ENCODE assay signal across 2 fruit fly cellular contexts in the genomic region with DNA sequence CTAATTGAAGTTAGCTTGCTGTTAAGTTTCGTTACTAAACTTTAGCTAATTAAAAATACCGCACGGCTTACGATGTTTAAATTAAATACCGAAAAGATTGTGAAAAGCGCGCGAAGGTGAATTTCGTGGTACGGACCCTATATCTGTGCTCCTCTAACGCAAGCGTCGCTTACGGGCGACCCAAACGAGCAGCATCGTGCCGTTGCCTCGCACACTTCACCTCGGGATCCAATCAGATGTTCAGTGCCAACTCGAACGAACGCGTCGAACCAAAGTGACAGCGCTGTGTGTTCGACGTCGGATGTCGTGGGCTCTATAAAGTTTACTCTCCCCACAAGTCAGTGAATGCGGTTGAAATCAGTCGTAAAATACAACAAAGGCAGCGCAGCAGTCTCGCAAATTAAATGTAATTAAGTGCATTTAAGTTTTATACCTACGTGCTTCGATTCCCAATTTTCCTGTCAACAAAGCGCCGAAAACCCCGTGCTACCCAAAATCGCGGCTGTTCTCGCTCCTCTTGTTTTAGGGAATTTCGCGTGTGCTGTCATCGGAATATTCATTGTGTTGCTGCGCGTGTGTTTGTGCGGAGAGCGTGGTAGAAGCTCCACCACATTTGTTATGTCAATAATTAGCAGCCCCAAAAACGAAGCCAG.
A peak's percentile ranks its signal among the peaks of the same experiment; 100 is the strongest.
TF ChIP-seq lines count a peak whose summit lies in the region.

No protein-coding gene starts in this region.

TF ChIP-seq in whole organism, embryonic, 481 proteins besides CTCF, POLR2A, EP300 and RAD21 (continued from another document and continues in another):
- TF ChIP-seq odd (GFP tag; optimal IDR thresholded peaks at IDR 0.05; lab: Kevin White, UChicago) (peak; percentile 16), CG17912 (GFP tag; optimal IDR thresholded peaks at IDR 0.05; lab: Kevin White, UChicago) (no peak), stwl (tag; optimal IDR thresholded peaks at IDR 0.05; lab: Kevin White, UChicago) (peak; percentile 74), CG17186 (GFP tag; optimal IDR thresholded peaks at IDR 0.05; lab: Kevin White, UChicago) (peak; percentile 55), bcd (GFP tag; optimal IDR thresholded peaks at IDR 0.05; lab: Kevin White, UChicago) (no peak), Hmr (GFP tag; optimal IDR thresholded peaks at IDR 0.05; lab: Kevin White, UChicago) (peak; percentile 17), CG9797 (GFP tag; optimal IDR thresholded peaks at IDR 0.05; lab: Kevin White, UChicago) (peak; percentile 17), Adf1 (GFP tag; IDR thresholded peaks at IDR 0.05; lab: Robert Waterston, UW) (peak; percentile 58; the same call in 1 of the 2 replicates), cwo (GFP tag; optimal IDR thresholded peaks at IDR 0.05; lab: Kevin White, UChicago) (no peak), CG12659 (GFP tag; optimal IDR thresholded peaks at IDR 0.05; lab: Kevin White, UChicago) (peak; percentile 16), CG4360 (GFP tag; IDR thresholded peaks at IDR 0.05; lab: Robert Waterston, UW) (no peak), Med (GFP tag; lab: Kevin White, UChicago) (peak; percentile 53), CG17612 (GFP tag; IDR thresholded peaks at IDR 0.05; lab: Robert Waterston, UW) (no peak), dysf (GFP tag; IDR thresholded peaks at IDR 0.05; lab: Robert Waterston, UW) (no peak), Deaf1 (tag; optimal IDR thresholded peaks at IDR 0.05; lab: Kevin White, UChicago) (peak; percentile 16), Scr (GFP tag; IDR thresholded peaks at IDR 0.05; lab: Robert Waterston, UW; ENCODE audit: partially characterized antibody) (0 out of 2 replicates have a peak, but pooled peaks have one; percentile 9), chinmo (GFP tag; IDR thresholded peaks at IDR 0.05; lab: Robert Waterston, UW; ENCODE audit: partially characterized antibody) (peak; percentile 68; the same call in 2 of the 4 replicates), HmgZ (tag; optimal IDR thresholded peaks at IDR 0.05; lab: Kevin White, UChicago) (peak; percentile 40), CG8478 (optimal IDR thresholded peaks at IDR 0.05; lab: Kevin White, UChicago) (no peak), knrl (GFP tag; IDR thresholded peaks at IDR 0.05; lab: Robert Waterston, UW; ENCODE audit: partially characterized antibody) (0 out of 3 replicates have a peak, but pooled peaks have one; percentile 24), E2f1 (GFP tag; IDR thresholded peaks at IDR 0.05; lab: Robert Waterston, UW) (peak; percentile 73; the same call in 1 of the 2 replicates), org-1 (GFP tag; optimal IDR thresholded peaks at IDR 0.05; lab: Kevin White, UChicago) (peak; percentile 12), Pdp1 (GFP tag; optimal IDR thresholded peaks at IDR 0.05; lab: Kevin White, UChicago) (peak in 1 of 2 experiments; percentile 73), nerfin-2 (GFP tag; IDR thresholded peaks at IDR 0.05; lab: Robert Waterston, UW; ENCODE audit: partially characterized antibody) (no peak), CG34422 (GFP tag; IDR thresholded peaks at IDR 0.05; lab: Robert Waterston, UW) (peak; percentile 35; the same call in 1 of the 3 replicates), amos (GFP tag; IDR thresholded peaks at IDR 0.05; lab: Robert Waterston, UW; ENCODE audit: partially characterized antibody) (no peak; the same call in 1 of the 2 replicates), Atf6 (GFP tag; IDR thresholded peaks at IDR 0.05; lab: Robert Waterston, UW) (0 out of 2 replicates have a peak, but pooled peaks have one; percentile 7), exex (tag; optimal IDR thresholded peaks at IDR 0.05; lab: Kevin White, UChicago) (peak; percentile 27), CG18011 (GFP tag; optimal IDR thresholded peaks at IDR 0.05; lab: Kevin White, UChicago) (peak; percentile 12), sug (tag; optimal IDR thresholded peaks at IDR 0.05; lab: Kevin White, UChicago) (peak; percentile 26), YL-1 (GFP tag; optimal IDR thresholded peaks at IDR 0.05; lab: Kevin White, UChicago) (peak; percentile 22), CG7745 (tag; optimal IDR thresholded peaks at IDR 0.05; lab: Kevin White, UChicago) (peak; percentile 98), CG10543 (GFP tag; optimal IDR thresholded peaks at IDR 0.05; lab: Kevin White, UChicago) (peak; percentile 38), pzg (GFP tag; optimal IDR thresholded peaks at IDR 0.05; lab: Kevin White, UChicago) (peak; percentile 45), CG18262 (tag; optimal IDR thresholded peaks at IDR 0.05; lab: Kevin White, UChicago) (peak; percentile 2), nom (GFP tag; optimal IDR thresholded peaks at IDR 0.05; lab: Kevin White, UChicago) (peak; percentile 53), CG12769 (tag; optimal IDR thresholded peaks at IDR 0.05; lab: Kevin White, UChicago) (peak; percentile 67), GATAe (GFP tag; conservative IDR thresholded peaks at IDR 0.05; lab: Robert Waterston, UW) (no peak), CG17385 (GFP tag; optimal IDR thresholded peaks at IDR 0.05; lab: Kevin White, UChicago) (peak; percentile 36), CG13624 (GFP tag; optimal IDR thresholded peaks at IDR 0.05; lab: Kevin White, UChicago) (peak; percentile 1), CG5180 (GFP tag; optimal IDR thresholded peaks at IDR 0.05; lab: Kevin White, UChicago) (peak; percentile 100), ftz-f1 (GFP tag; optimal IDR thresholded peaks at IDR 0.05; lab: Kevin White, UChicago) (peak; percentile 32), insv (GFP tag; optimal IDR thresholded peaks at IDR 0.05; lab: Kevin White, UChicago) (peak; percentile 21 to 92), CG10321 (GFP tag; IDR thresholded peaks at IDR 0.05; lab: Robert Waterston, UW) (peak; percentile 97), pnt (GFP tag; optimal IDR thresholded peaks at IDR 0.05; lab: Kevin White, UChicago) (no peak), CG3281 (GFP tag; optimal IDR thresholded peaks at IDR 0.05; lab: Kevin White, UChicago) (peak; percentile 61), CG7839 (tag; optimal IDR thresholded peaks at IDR 0.05; lab: Kevin White, UChicago) (peak; percentile 6), trem (tag; optimal IDR thresholded peaks at IDR 0.05; lab: Kevin White, UChicago) (peak; percentile 0), mam (GFP tag; optimal IDR thresholded peaks at IDR 0.05; lab: Kevin White, UChicago) (no peak), bbx (GFP tag; IDR thresholded peaks at IDR 0.05; lab: Robert Waterston, UW; ENCODE audit: partially characterized antibody) (peak; percentile 10; the same call in 1 of the 2 replicates), cg (GFP tag; optimal IDR thresholded peaks at IDR 0.05; lab: Kevin White, UChicago) (peak; percentile 59), CG17829 (tag; optimal IDR thresholded peaks at IDR 0.05; lab: Kevin White, UChicago) (peak; percentile 0), CG34376 (GFP tag; optimal IDR thresholded peaks at IDR 0.05; lab: Kevin White, UChicago) (peak; percentile 33), CG31365 (tag; optimal IDR thresholded peaks at IDR 0.05; lab: Kevin White, UChicago) (peak; percentile 2), Opbp (GFP tag; IDR thresholded peaks at IDR 0.05; lab: Robert Waterston, UW; ENCODE audit: partially characterized antibody) (peak; percentile 54; the same call in 1 of the 3 replicates), dm (GFP tag; optimal IDR thresholded peaks at IDR 0.05; lab: Kevin White, UChicago) (peak; percentile 48), Fer1 (GFP tag; optimal IDR thresholded peaks at IDR 0.05; lab: Kevin White, UChicago) (peak; percentile 5), luna (GFP tag; optimal IDR thresholded peaks at IDR 0.05; lab: Kevin White, UChicago) (no peak)

TF ChIP-seq in whole organism, prepupa, 60 proteins besides CTCF, POLR2A, EP300 and RAD21 (continued from another document):
- TF ChIP-seq CG34406 (GFP tag; optimal IDR thresholded peaks at IDR 0.05; lab: Kevin White, UChicago): peak; percentile 21
- TF ChIP-seq CG11294 (GFP tag; IDR thresholded peaks at IDR 0.05; lab: Robert Waterston, UW): no peak
- no peak for TF ChIP-seq svp (GFP tag; lab: Kevin White, UChicago)
- no peak for TF ChIP-seq CG9139 (GFP tag; optimal IDR thresholded peaks at IDR 0.05; lab: Kevin White, UChicago)
- no peak for TF ChIP-seq salr (GFP tag; optimal IDR thresholded peaks at IDR 0.05; lab: Kevin White, UChicago)
- TF ChIP-seq Sox102F (GFP tag; optimal IDR thresholded peaks at IDR 0.05; lab: Kevin White, UChicago): peak; percentile 53
- TF ChIP-seq CG6808 (GFP tag; optimal IDR thresholded peaks at IDR 0.05; lab: Kevin White, UChicago): peak; percentile 42
- TF ChIP-seq Eip93F (GFP tag; optimal IDR thresholded peaks at IDR 0.05; lab: Kevin White, UChicago): peak; percentile 24
- TF ChIP-seq Hr39 (GFP tag; optimal IDR thresholded peaks at IDR 0.05; lab: Kevin White, UChicago): no peak
- TF ChIP-seq CG11762 (GFP tag; optimal IDR thresholded peaks at IDR 0.05; lab: Kevin White, UChicago; ENCODE audit: insufficient read depth): no peak
- TF ChIP-seq spab (GFP tag; optimal IDR thresholded peaks at IDR 0.05; lab: Kevin White, UChicago): no peak
- TF ChIP-seq Eip75B (GFP tag; optimal IDR thresholded peaks at IDR 0.05; lab: Kevin White, UChicago): peak; percentile 4
- TF ChIP-seq CG3919 (GFP tag; optimal IDR thresholded peaks at IDR 0.05; lab: Kevin White, UChicago): peak; percentile 52
- TF ChIP-seq Sox15 (GFP tag; optimal IDR thresholded peaks at IDR 0.05; lab: Kevin White, UChicago): no peak
- TF ChIP-seq fd59A (GFP tag; optimal IDR thresholded peaks at IDR 0.05; lab: Kevin White, UChicago): no peak
- TF ChIP-seq cyc (GFP tag; optimal IDR thresholded peaks at IDR 0.05; lab: Kevin White, UChicago): no peak
- TF ChIP-seq CG6163 (GFP tag; IDR thresholded peaks at IDR 0.05; lab: Robert Waterston, UW): 0 out of 3 replicates have a peak, but pooled peaks have one; percentile 41
- no peak for TF ChIP-seq CG32006 (GFP tag; optimal IDR thresholded peaks at IDR 0.05; lab: Kevin White, UChicago)
- peak; percentile 90 for TF ChIP-seq vri (GFP tag; optimal IDR thresholded peaks at IDR 0.05; lab: Kevin White, UChicago)
- peak; percentile 21 for TF ChIP-seq esn (GFP tag; optimal IDR thresholded peaks at IDR 0.05; lab: Kevin White, UChicago)
- no peak for TF ChIP-seq CG11902 (GFP tag; optimal IDR thresholded peaks at IDR 0.05; lab: Kevin White, UChicago)
- peak; percentile 42 for TF ChIP-seq CG6854 (GFP tag; optimal IDR thresholded peaks at IDR 0.05; lab: Kevin White, UChicago)
- TF ChIP-seq Lpt (GFP tag; optimal IDR thresholded peaks at IDR 0.05; lab: Kevin White, UChicago): no peak
- TF ChIP-seq CG10631 (GFP tag; optimal IDR thresholded peaks at IDR 0.05; lab: Kevin White, UChicago): peak; percentile 24
- TF ChIP-seq Met (GFP tag; optimal IDR thresholded peaks at IDR 0.05; lab: Kevin White, UChicago): peak; percentile 12
- no peak for TF ChIP-seq Smox (GFP tag; optimal IDR thresholded peaks at IDR 0.05; lab: Kevin White, UChicago)
- no peak for TF ChIP-seq dac (GFP tag; optimal IDR thresholded peaks at IDR 0.05; lab: Kevin White, UChicago)
- TF ChIP-seq CG16779 (tag; optimal IDR thresholded peaks at IDR 0.05; lab: Kevin White, UChicago): no peak
- TF ChIP-seq Ets96B (tag; optimal IDR thresholded peaks at IDR 0.05; lab: Kevin White, UChicago): no peak
- TF ChIP-seq dsx (GFP tag; optimal IDR thresholded peaks at IDR 0.05; lab: Kevin White, UChicago; ENCODE audit: poor library complexity, severe bottlenecking): peak; percentile 25
- TF ChIP-seq achi (GFP tag; optimal IDR thresholded peaks at IDR 0.05; lab: Kevin White, UChicago): peak; percentile 84
- peak; percentile 82 for TF ChIP-seq Eip78C (GFP tag; lab: Kevin White, UChicago)
- no peak for TF ChIP-seq OdsH (GFP tag; optimal IDR thresholded peaks at IDR 0.05; lab: Kevin White, UChicago)
- TF ChIP-seq CG1621 (tag; optimal IDR thresholded peaks at IDR 0.05; lab: Kevin White, UChicago): no peak
- peak; percentile 36 to 61 for TF ChIP-seq ss (GFP tag; optimal IDR thresholded peaks at IDR 0.05; lab: Kevin White, UChicago)
- TF ChIP-seq CG8319 (GFP tag; optimal IDR thresholded peaks at IDR 0.05; lab: Kevin White, UChicago): no peak
- TF ChIP-seq Blimp-1 (GFP tag; optimal IDR thresholded peaks at IDR 0.05; lab: Kevin White, UChicago): no peak
- TF ChIP-seq CG10669 (GFP tag; optimal IDR thresholded peaks at IDR 0.05; lab: Kevin White, UChicago): no peak
- no peak for TF ChIP-seq fkh (GFP tag; optimal IDR thresholded peaks at IDR 0.05; lab: Kevin White, UChicago)
- TF ChIP-seq Hr38 (GFP tag; optimal IDR thresholded peaks at IDR 0.05; lab: Kevin White, UChicago): no peak
- TF ChIP-seq eg (GFP tag; IDR thresholded peaks at IDR 0.05; lab: Robert Waterston, UW): no peak
- TF ChIP-seq CG8119 (GFP tag; IDR thresholded peaks at IDR 0.05; lab: Robert Waterston, UW): 0 out of 3 replicates have a peak, but pooled peaks have one; percentile 27
